Worm (Caenorhabditis elegans) whole organism, late embryonic: ENCODE measurements around the gene C06A12.19.

Source experiments
- C08G9.2 ChIP-seq: sonication (generic microtip); optimal IDR thresholded peaks from 2 replicates; lab custom pipeline; 2016; ENCODE audit warnings: mild to moderate bottlenecking, missing genetic modification characterization, moderate library complexity, missing compliant biosample characterization
- F13H6.1 ChIP-seq: sonication (generic microtip); optimal IDR thresholded peaks from 2 replicates; lab custom pipeline; 2016; ENCODE audit warnings: missing genetic modification characterization, missing compliant biosample characterization
- K09A11.1 ChIP-seq: sonication (generic microtip); optimal IDR thresholded peaks from 2 replicates; lab custom pipeline; 2017; ENCODE audit warnings: antibody characterized with exemption, mild to moderate bottlenecking, missing genetic modification characterization, missing compliant biosample characterization; ENCODE audit not compliant: insufficient read depth
- ama-1 ChIP-seq: fragments of 150-350 bp; optimal IDR thresholded peaks from 2 replicates; lab custom pipeline; 2014
- ceh-19 ChIP-seq: fragments of 200-800 bp; sonication (Bioruptor generic); optimal IDR thresholded peaks from 2 replicates; lab custom pipeline; 2018; ENCODE audit warnings: mild to moderate bottlenecking, missing genetic modification characterization, missing compliant biosample characterization
- ceh-2 ChIP-seq: sonication (generic microtip); optimal IDR thresholded peaks from 2 replicates; lab custom pipeline; 2016; ENCODE audit warnings: missing genotype, missing genetic modification characterization, missing compliant biosample characterization
- ceh-24 ChIP-seq: sonication (generic microtip); optimal IDR thresholded peaks from 2 replicates; lab custom pipeline; 2016; ENCODE audit warnings: mild to moderate bottlenecking, missing genetic modification characterization, missing compliant biosample characterization
- ceh-30 ChIP-seq: fragments of 150-350 bp; optimal IDR thresholded peaks from 2 replicates; lab custom pipeline; 2014; ENCODE audit warnings: missing biosample characterization, missing genetic modification characterization
- ceh-31 ChIP-seq: sonication (generic microtip); optimal IDR thresholded peaks from 2 replicates; lab custom pipeline; 2016; ENCODE audit warnings: missing genetic modification characterization, missing compliant biosample characterization
- ceh-9 ChIP-seq: sonication (generic microtip); optimal IDR thresholded peaks from 2 replicates; lab custom pipeline; 2016; ENCODE audit warnings: mild to moderate bottlenecking, missing genetic modification characterization, inconsistent platforms, missing compliant biosample characterization
- che-1 ChIP-seq: sonication (generic microtip); optimal IDR thresholded peaks from 2 replicates; lab custom pipeline; 2016; ENCODE audit warnings: mild to moderate bottlenecking, missing genetic modification characterization, missing compliant biosample characterization
- dve-1 ChIP-seq: sonication (generic microtip); optimal IDR thresholded peaks from 2 replicates; lab custom pipeline; 2017; ENCODE audit warnings: antibody characterized with exemption, mild to moderate bottlenecking, missing genetic modification characterization, missing compliant biosample characterization
- elt-4 ChIP-seq: sonication (generic microtip); optimal IDR thresholded peaks from 2 replicates; lab custom pipeline; 2016; ENCODE audit warnings: missing genetic modification characterization, missing compliant biosample characterization
- ets-4 ChIP-seq: sonication (generic microtip); optimal IDR thresholded peaks from 2 replicates; lab custom pipeline; 2016; ENCODE audit warnings: missing genetic modification characterization, missing compliant biosample characterization
- fax-1 ChIP-seq: sonication (generic microtip); optimal IDR thresholded peaks from 2 replicates; lab custom pipeline; 2016; ENCODE audit warnings: missing genotype, missing genetic modification characterization, missing compliant biosample characterization
- fkh-10 ChIP-seq: fragments of 150-350 bp; optimal IDR thresholded peaks from 2 replicates; lab custom pipeline; 2014; ENCODE audit warnings: missing biosample characterization, missing genetic modification reagents, missing genetic modification characterization
- fkh-6 ChIP-seq: sonication (generic microtip); optimal IDR thresholded peaks from 2 replicates; lab custom pipeline; 2016; ENCODE audit warnings: missing genetic modification characterization, missing compliant biosample characterization
- gmeb-2 ChIP-seq: sonication (generic microtip); optimal IDR thresholded peaks from 2 replicates; lab custom pipeline; 2016; ENCODE audit warnings: missing genetic modification characterization, inconsistent platforms, missing compliant biosample characterization
- hlh-13 ChIP-seq: fragments of 200-800 bp; sonication (Bioruptor generic); optimal IDR thresholded peaks from 2 replicates; lab custom pipeline; 2018; ENCODE audit warnings: mild to moderate bottlenecking, missing genetic modification characterization, missing compliant biosample characterization
- hlh-15 ChIP-seq: sonication (generic microtip); optimal IDR thresholded peaks from 2 replicates; lab custom pipeline; 2016; ENCODE audit warnings: missing genetic modification characterization, missing compliant biosample characterization
- hlh-6 ChIP-seq: sonication (generic microtip); optimal IDR thresholded peaks from 2 replicates; lab custom pipeline; 2016; ENCODE audit warnings: missing genotype, missing genetic modification characterization, missing compliant biosample characterization
- hlh-8 ChIP-seq: sonication (generic microtip); optimal IDR thresholded peaks from 2 replicates; lab custom pipeline; 2016; ENCODE audit warnings: missing genotype, missing genetic modification characterization, missing compliant biosample characterization
- lim-6 ChIP-seq: sonication (generic microtip); optimal IDR thresholded peaks from 2 replicates; lab custom pipeline; 2016; ENCODE audit warnings: missing genetic modification characterization, missing compliant biosample characterization
- madf-2 ChIP-seq: sonication (generic microtip); optimal IDR thresholded peaks from 2 replicates; lab custom pipeline; 2017; ENCODE audit warnings: missing genetic modification characterization, missing compliant biosample characterization
- nhr-11 ChIP-seq: fragments of 150-350 bp; optimal IDR thresholded peaks from 2 replicates; lab custom pipeline; 2014; ENCODE audit warnings: missing biosample characterization, missing genetic modification characterization
- nhr-232 ChIP-seq: sonication (generic microtip); optimal IDR thresholded peaks from 2 replicates; lab custom pipeline; 2016; ENCODE audit warnings: missing genetic modification characterization, missing compliant biosample characterization
- pha-2 ChIP-seq: sonication (generic microtip); optimal IDR thresholded peaks from 2 replicates; lab custom pipeline; 2017; ENCODE audit warnings: mild to moderate bottlenecking, missing genetic modification characterization, missing compliant biosample characterization
- ref-2 ChIP-seq: sonication (generic microtip); optimal IDR thresholded peaks from 2 replicates; lab custom pipeline; 2016; ENCODE audit warnings: missing genetic modification characterization, missing compliant biosample characterization
- sdc-2 ChIP-seq: sonication (generic microtip); optimal IDR thresholded peaks from 2 replicates; lab custom pipeline; 2016; ENCODE audit warnings: missing genotype, missing genetic modification characterization, missing compliant biosample characterization
- sox-4 ChIP-seq: sonication (generic microtip); optimal IDR thresholded peaks from 2 replicates; lab custom pipeline; 2017; ENCODE audit warnings: mild to moderate bottlenecking, missing genetic modification characterization, inconsistent platforms, missing compliant biosample characterization
- tbx-7 ChIP-seq: sonication (generic microtip); optimal IDR thresholded peaks from 2 replicates; lab custom pipeline; 2016; ENCODE audit warnings: missing genotype, missing genetic modification characterization, missing compliant biosample characterization
- ttx-3 ChIP-seq: sonication (generic microtip); optimal IDR thresholded peaks from 2 replicates; lab custom pipeline; 2016; ENCODE audit warnings: missing genetic modification reagents, missing genetic modification characterization, missing compliant biosample characterization
- unc-3 ChIP-seq, 2 experiments: fragments of 200-800 bp in 1 of 2; sonication (Bioruptor generic) in 1 of 2; sonication (generic microtip) in 1 of 2; conservative IDR thresholded peaks in 1 of 2; optimal IDR thresholded peaks in 1 of 2; 2 replicates each; pipeline versions ENCODE4 v1.3.6 to Lab custom; 2016 to 2022; ENCODE audit warnings: missing compliant biosample characterization in 2 of 2, missing genetic modification characterization in 2 of 2, missing genetic modification reagents in 1 of 2
- unc-42 ChIP-seq: sonication (generic microtip); optimal IDR thresholded peaks from 2 replicates; lab custom pipeline; 2016; ENCODE audit warnings: missing genotype, missing genetic modification characterization, missing compliant biosample characterization
- unc-55 ChIP-seq: sonication (generic microtip); optimal IDR thresholded peaks from 2 replicates; lab custom pipeline; 2017; ENCODE audit warnings: missing biosample characterization, missing genetic modification reagents, missing genetic modification characterization
- zip-5 ChIP-seq: sonication (generic microtip); optimal IDR thresholded peaks from 2 replicates; lab custom pipeline; 2016; ENCODE audit warnings: missing genetic modification characterization, missing compliant biosample characterization

C06A12.19 gene

DNA sequence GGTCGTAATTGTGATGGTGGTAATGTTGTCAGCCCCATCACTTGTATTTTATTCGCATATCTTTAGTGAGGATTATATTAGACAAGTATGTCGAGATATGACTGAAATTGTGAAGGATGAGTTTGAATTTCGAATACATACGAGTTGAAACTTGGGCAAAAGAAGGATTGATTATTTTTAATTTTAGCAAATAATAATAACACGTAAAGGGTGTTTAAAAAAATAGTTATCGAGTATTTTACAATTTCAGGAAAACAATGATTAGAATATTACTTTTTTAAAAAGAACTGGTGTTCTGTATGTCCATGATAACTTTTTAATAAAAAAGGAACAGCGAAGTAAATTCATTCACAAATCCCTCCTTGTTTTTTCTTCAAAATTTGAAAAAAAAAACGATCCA is 10.5 kb upstream of the C06A12.19 start, which contains the start of gene F11E6.8:
TSS of gene F11E6.8 (minus strand) at position 101 of the 400 bp plus-strand sequence.
- no peak for TF ChIP-seq gmeb-2 (tag; lab: Kevin White, UChicago)
- no peak for TF ChIP-seq ceh-31
- TF ChIP-seq unc-3 (GFP tag; conservative IDR thresholded peaks at IDR 0.05; lab: Robert Waterston, UW): no peak
- no peak for TF ChIP-seq unc-3 (tag; optimal IDR thresholded peaks at IDR 0.05; lab: Kevin White, UChicago)
- TF ChIP-seq elt-4 (tag; lab: Kevin White, UChicago): no peak
- no peak for TF ChIP-seq sdc-2 (tag; lab: Kevin White, UChicago)
- no peak for TF ChIP-seq ceh-9 (tag; lab: Kevin White, UChicago)
- TF ChIP-seq hlh-15: no peak
- no peak for TF ChIP-seq fkh-6 (tag; lab: Kevin White, UChicago)
- TF ChIP-seq sox-4 (tag; lab: Kevin White, UChicago): no peak
- no peak for TF ChIP-seq ceh-24
- TF ChIP-seq ttx-3 (tag; lab: Kevin White, UChicago): no peak
- no peak for TF ChIP-seq hlh-13 (GFP tag; lab: Kevin White, UChicago)
- TF ChIP-seq nhr-232 (tag; lab: Kevin White, UChicago): no peak
- TF ChIP-seq C08G9.2: no peak
- no peak for TF ChIP-seq ceh-30 (tag; lab: Kevin White, UChicago)

- no peak for TF ChIP-seq F13H6.1 (tag; lab: Kevin White, UChicago)
- TF ChIP-seq unc-42 (tag; lab: Kevin White, UChicago): no peak
- no peak for TF ChIP-seq ama-1 (lab: Kevin White, UChicago)
- TF ChIP-seq hlh-6: no peak
- no peak for TF ChIP-seq zip-5 (tag; lab: Kevin White, UChicago)
- no peak for TF ChIP-seq sdc-2 (tag; lab: Kevin White, UChicago)
- TF ChIP-seq che-1 (tag; lab: Kevin White, UChicago): no peak
- no peak for TF ChIP-seq nhr-232 (tag; lab: Kevin White, UChicago)
These were observed 8.4 kb upstream of the C06A12.19 start for ce11 chrIV:17448319-17448718.

ce11 chrIV:17442503-17442902 is 2.6 kb upstream of the C06A12.19 start, which contains the start of gene F11E6.11:
Gene F11E6.11 (plus strand): TSS chrIV:17442827.
- TF ChIP-seq unc-42 (tag; lab: Kevin White, UChicago) (no peak), tbx-7 (tag; lab: Kevin White, UChicago) (no peak), che-1 (tag; lab: Kevin White, UChicago) (no peak), pha-2 (tag; lab: Kevin White, UChicago) (no peak)

DNA sequence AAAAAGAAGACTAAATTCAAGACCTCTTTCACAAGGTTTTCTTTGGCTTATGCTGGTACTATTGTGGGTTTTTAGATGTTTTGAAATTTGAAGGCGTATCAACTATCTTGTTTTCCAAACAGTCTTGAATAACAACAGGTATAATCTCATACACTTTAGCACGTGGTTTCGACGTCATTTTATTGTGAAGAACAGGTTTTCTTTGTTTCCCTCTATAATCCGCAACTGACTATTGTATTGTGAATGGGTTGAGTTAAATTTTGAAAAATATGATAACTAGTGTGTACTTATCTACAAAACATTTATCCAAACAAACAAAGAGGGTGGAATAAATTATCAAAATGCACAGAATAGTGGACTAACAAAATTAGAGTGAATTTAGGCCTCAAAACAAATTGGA is 1.4 kb upstream of the C06A12.19 start:
- no peak for TF ChIP-seq lim-6 (tag; lab: Kevin White, UChicago)
- TF ChIP-seq ref-2 (tag; lab: Kevin White, UChicago): no peak
- TF ChIP-seq fax-1 (tag; lab: Kevin White, UChicago): no peak
- TF ChIP-seq K09A11.1 (tag; lab: Kevin White, UChicago): no peak
- TF ChIP-seq dve-1 (tag; lab: Kevin White, UChicago): no peak
- no peak for TF ChIP-seq madf-2 (tag; lab: Kevin White, UChicago)
- no peak for TF ChIP-seq fkh-10 (GFP tag; lab: Kevin White, UChicago)
- no peak for TF ChIP-seq unc-55 (GFP tag; lab: Kevin White, UChicago)
- TF ChIP-seq hlh-15: no peak
- no peak for TF ChIP-seq hlh-8 (tag; lab: Kevin White, UChicago)
- no peak for TF ChIP-seq unc-3 (GFP tag; conservative IDR thresholded peaks at IDR 0.05; lab: Robert Waterston, UW)
- TF ChIP-seq unc-3 (tag; optimal IDR thresholded peaks at IDR 0.05; lab: Kevin White, UChicago): no peak
- no peak for TF ChIP-seq nhr-11 (tag; lab: Kevin White, UChicago)
- TF ChIP-seq gmeb-2 (tag; lab: Kevin White, UChicago): no peak
- TF ChIP-seq zip-5 (tag; lab: Kevin White, UChicago): no peak
- TF ChIP-seq ets-4: no peak
- no peak for TF ChIP-seq ceh-2 (tag; lab: Kevin White, UChicago)
- no peak for TF ChIP-seq ceh-19 (GFP tag; lab: Kevin White, UChicago)
